Fruit fly (Drosophila melanogaster): ENCODE data around the gene CG15865.

Gene CG15865

DNA sequence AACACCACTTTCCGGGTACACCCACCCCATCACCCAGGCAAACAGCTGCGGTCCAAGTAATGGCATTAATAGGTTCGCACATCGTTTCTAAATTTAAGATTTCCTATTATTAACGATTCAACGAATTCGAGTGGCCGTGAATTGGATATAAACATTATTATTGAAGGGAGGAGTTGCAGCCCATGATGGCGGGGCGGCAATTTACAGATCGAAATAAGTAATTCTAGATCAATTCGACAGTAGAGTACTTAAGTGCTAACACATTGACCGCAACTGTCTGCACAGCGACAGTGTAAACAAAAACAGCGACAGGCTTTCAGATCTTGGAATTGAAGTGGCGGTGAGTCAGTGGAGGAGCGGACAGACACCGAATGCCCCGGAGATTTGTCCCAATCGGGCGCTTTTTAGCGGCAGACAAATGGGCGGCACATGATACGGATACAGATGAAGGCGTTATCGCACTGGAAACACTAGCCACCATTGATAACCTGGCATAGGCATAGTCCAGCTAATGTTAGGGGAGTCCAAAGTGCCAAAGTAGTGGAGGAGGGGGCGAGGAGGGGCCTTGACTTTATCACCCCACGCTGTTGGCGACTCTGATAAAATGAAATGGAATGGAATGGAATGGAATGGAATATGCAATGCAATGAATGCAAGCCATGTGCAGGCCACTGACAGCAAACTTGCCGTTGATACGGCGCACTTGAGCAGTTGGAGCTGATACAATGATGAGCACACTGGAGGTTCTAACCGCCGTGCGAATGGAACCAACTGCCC, 30.9 kb downstream of the CG15865 start:
- TF ChIP-seq noc (tag; optimal IDR thresholded peaks at IDR 0.05) = no peak

DNA sequence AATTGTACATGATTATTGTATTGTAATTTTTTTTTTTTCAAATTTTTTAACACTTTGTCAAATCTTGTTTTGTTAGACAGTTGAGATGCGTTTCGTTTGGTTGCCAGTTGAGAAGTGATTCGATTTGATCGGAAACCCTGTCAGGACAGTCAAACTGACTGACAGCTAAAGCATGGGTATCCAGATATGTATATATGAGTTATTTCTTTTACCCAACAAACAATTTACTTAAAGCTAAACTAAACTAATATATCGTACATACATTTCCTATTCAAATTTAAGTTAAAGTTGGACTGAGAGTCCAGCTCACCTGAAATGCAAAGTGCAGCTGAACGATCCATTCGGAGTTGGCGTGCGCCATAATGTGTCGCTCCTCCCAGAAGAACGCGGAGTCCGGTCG, 32.1 kb downstream of the CG15865 start, which contains the start of gene CG9777:
TSS of gene CG9777 (minus strand) at position 101 of the 400 bp plus-strand sequence.
- TF ChIP-seq noc (tag; optimal IDR thresholded peaks at IDR 0.05) = no peak

DNA sequence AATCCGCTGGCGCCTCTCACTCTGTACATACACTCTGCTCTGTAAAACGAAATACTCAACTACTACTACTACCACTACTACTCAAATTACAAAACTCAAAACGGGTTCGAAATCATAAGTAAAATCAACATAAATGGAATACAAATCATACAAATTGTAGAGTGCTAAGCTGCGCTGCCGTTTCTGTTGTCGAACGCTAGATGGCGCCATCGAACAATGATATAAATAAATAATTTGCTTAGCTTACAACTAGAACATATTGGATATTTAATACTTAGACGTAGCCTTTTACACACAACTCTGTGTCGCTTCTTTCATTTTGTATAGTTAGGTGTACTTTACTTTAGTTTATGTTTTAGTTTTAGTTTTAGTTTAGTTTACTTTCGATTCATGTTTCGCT, 39.7 kb downstream of the CG15865 start:
- TF ChIP-seq noc (tag; optimal IDR thresholded peaks at IDR 0.05) = no peak

DNA sequence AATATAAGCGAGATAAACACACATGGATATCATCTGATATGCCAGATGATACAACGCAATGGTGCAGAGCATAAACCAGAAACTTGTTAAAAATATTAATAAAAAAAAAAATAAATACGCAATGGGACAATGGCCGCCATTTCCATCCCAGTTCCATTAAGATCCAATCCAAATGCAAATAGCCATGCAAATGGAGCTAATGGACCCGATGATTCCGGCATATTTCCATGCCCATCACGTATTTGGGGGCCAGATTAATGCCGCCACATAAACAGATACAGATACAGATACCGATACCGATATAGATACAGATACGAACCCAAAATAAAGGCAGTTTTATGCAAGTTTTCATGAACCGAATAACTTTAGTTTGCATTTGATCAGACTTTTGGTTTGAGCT, 40.7 kb downstream of the CG15865 start:
- no peak for TF ChIP-seq noc (tag; optimal IDR thresholded peaks at IDR 0.05)

DNA sequence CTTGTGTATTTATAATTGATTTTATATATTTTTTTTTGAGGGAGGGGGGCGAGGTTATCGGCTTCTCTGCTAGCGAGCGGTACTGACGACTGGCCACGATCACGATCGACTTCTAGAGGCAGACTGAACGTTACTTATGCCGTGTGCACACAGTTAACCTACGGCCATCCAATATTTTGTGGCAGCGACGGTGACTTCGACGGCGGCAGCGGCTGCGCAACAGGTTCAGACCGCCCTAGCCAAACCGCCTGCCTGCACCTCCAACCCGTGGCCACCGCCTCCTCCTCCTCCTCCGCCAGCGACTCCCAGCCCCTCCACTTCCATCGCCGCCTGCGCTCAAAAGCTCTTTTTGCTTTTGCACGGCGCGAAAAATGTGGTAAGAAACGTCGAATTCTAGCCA, 42.8 kb downstream of the CG15865 start, which contains the start of gene CG9782:
TSS of gene CG9782 (minus strand) at position 128 of the 400 bp plus-strand sequence.
- TF ChIP-seq noc (tag; optimal IDR thresholded peaks at IDR 0.05) = no peak

DNA sequence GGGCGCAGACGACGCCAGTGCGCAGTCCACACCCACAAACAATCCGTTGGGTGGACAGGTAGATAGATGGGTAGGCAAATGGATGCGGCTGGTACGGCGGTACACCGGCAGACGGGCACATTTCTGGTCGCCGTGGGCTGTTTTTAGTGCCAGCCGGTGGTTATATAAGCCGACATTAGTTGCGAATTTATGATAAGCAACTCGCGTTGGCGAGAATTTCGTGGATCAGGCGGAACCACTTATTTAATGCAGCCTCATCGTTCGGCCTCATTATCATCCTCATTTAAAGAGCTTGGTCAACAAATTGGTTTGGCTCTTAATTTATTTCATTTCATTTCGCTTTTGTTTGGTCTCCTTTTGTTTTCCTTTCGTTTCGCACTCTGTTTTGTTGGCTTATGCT, 45.5 kb downstream of the CG15865 start:
- no peak for TF ChIP-seq noc (tag; optimal IDR thresholded peaks at IDR 0.05)

DNA sequence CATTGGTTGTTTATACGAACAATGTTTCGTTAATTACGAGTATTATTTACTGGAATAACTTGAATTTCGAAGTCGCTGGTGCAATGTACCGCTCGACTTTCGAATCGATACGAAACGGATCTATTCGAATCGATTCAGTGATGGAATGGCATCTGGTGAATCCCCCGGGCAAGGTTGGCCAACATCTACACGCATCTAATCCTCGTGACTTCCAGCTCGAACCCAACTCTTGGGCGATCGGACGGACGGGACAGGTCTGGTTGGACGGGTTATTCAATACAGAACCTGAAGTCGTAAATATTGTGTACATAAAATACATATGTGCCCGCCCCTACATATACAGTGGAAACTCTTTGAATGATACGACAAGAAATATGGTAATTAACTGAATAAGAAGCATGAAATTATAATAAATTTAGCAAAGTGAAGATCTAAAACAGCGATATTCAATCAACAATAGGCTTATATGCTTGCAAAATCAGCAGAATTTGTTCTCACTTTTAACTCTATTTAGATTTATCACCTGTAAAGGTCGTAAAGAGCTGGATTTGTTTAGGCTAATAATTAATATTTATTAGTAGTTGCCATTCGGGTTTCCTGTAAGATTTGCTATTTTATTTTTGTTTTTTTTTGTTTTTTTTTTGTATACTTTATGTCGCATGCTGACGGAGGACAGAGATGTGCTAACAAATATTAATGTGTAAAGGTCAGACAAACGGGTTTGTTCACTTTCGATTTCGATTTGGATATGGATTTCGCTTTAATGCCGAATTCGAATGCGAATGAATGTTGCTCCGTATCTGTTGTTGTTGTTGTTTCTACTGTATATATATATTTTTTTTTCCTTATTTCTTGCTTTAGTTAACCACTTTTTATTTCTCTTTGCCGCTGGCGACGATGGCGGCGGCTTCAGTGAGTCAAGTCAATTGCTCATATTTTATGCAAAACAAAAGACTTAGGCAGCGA, 47.2 kb downstream of the CG15865 start:
- no peak for TF ChIP-seq noc (tag; optimal IDR thresholded peaks at IDR 0.05)

Measured in whole organism, larva.